Worm (Caenorhabditis elegans) whole organism, L3 larva: ENCODE results near the gene D2096.11.
"Not testable (repeated sequence)": the region's sequence is repeated elsewhere in the genome, so short reads cannot be mapped to it uniquely, and the experiment has no call there.

Source experiments
- R02D3.7 ChIP-seq: fragments of 150-350 bp; optimal IDR thresholded peaks from 2 replicates; lab custom pipeline; 2014; ENCODE audit warnings: missing biosample characterization, missing genetic modification characterization
- ZK546.5 ChIP-seq: sonication (generic microtip); optimal IDR thresholded peaks from 2 replicates; lab custom pipeline; 2017; ENCODE audit warnings: missing biosample characterization, missing genetic modification characterization
- aly-2 ChIP-seq: fragments of 150-350 bp; optimal IDR thresholded peaks from 2 replicates; lab custom pipeline; 2014; ENCODE audit warnings: missing biosample characterization, missing genetic modification characterization
- ama-1 ChIP-seq: fragments of 150-350 bp; optimal IDR thresholded peaks from 2 replicates; lab custom pipeline; 2018
- ceh-28 ChIP-seq: fragments of 150-350 bp; optimal IDR thresholded peaks from 2 replicates; lab custom pipeline; 2014; ENCODE audit warnings: missing biosample characterization, missing genetic modification reagents, missing genetic modification characterization
- ceh-9 ChIP-seq: sonication (generic microtip); optimal IDR thresholded peaks from 2 replicates; lab custom pipeline; 2018; ENCODE audit warnings: missing biosample characterization, missing genetic modification characterization
- daf-12 ChIP-seq: fragments of 150-350 bp; optimal IDR thresholded peaks from 2 replicates; lab custom pipeline; 2014; ENCODE audit warnings: missing biosample characterization, missing genetic modification reagents, missing genetic modification characterization
- egl-27 ChIP-seq: sonication (generic microtip); optimal IDR thresholded peaks from 4 replicates; lab custom pipeline; 2017; ENCODE audit warnings: missing biosample characterization, missing genetic modification reagents, missing genetic modification characterization
- elt-1 ChIP-seq: fragments of 150-350 bp; optimal IDR thresholded peaks from 2 replicates; lab custom pipeline; 2014; ENCODE audit warnings: missing biosample characterization, missing genetic modification characterization
- elt-2 ChIP-seq: sonication (generic microtip); optimal IDR thresholded peaks from 2 replicates; lab custom pipeline; 2016; ENCODE audit warnings: missing genetic modification reagents, mild to moderate bottlenecking, missing genetic modification characterization, missing compliant biosample characterization
- elt-3 ChIP-seq, 3 experiments: fragments of 150-350 bp in 1 of 3; sonication (generic microtip) in 2 of 3; optimal IDR thresholded peaks; 2 replicates in 2 of 3; 4 replicates in 1 of 3; lab custom pipeline; 2014 to 2017; ENCODE audit warnings: missing biosample characterization in 3 of 3, missing genetic modification characterization in 3 of 3
- eor-1 ChIP-seq, 2 experiments: fragments of 150-350 bp; optimal IDR thresholded peaks; 2 replicates each; lab custom pipeline; 2014 to 2018; ENCODE audit warnings: missing biosample characterization in 2 of 2, missing genetic modification characterization in 2 of 2
- fkh-10 ChIP-seq: sonication (generic microtip); optimal IDR thresholded peaks from 2 replicates; lab custom pipeline; 2017; ENCODE audit warnings: missing biosample characterization, missing genetic modification reagents, missing genetic modification characterization
- fkh-2 ChIP-seq: fragments of 150-350 bp; optimal IDR thresholded peaks from 2 replicates; lab custom pipeline; 2014; ENCODE audit warnings: missing biosample characterization, missing genetic modification reagents, missing genetic modification characterization
- fos-1 ChIP-seq: fragments of 150-350 bp; optimal IDR thresholded peaks from 2 replicates; lab custom pipeline; 2014; ENCODE audit warnings: missing biosample characterization, missing genetic modification characterization
- hmg-11 ChIP-seq: sonication (generic microtip); optimal IDR thresholded peaks from 2 replicates; lab custom pipeline; 2016; ENCODE audit warnings: missing genetic modification characterization, missing compliant biosample characterization
- jun-1 ChIP-seq: fragments of 150-350 bp; optimal IDR thresholded peaks from 2 replicates; lab custom pipeline; 2014; ENCODE audit warnings: missing biosample characterization, missing genetic modification reagents, missing genetic modification characterization
- lin-15B ChIP-seq: fragments of 150-350 bp; optimal IDR thresholded peaks from 2 replicates; lab custom pipeline; 2014; ENCODE audit warnings: missing biosample characterization, missing genetic modification characterization
- mml-1 ChIP-seq: fragments of 150-350 bp; sonication (generic microtip); optimal IDR thresholded peaks from 3 replicates; lab custom pipeline; 2014; ENCODE audit warnings: missing biosample characterization, missing genetic modification characterization
- nhr-11 ChIP-seq: fragments of 150-350 bp; optimal IDR thresholded peaks from 2 replicates; lab custom pipeline; 2014; ENCODE audit warnings: missing biosample characterization, missing genetic modification characterization
- nhr-12 ChIP-seq: fragments of 150-350 bp; optimal IDR thresholded peaks from 2 replicates; lab custom pipeline; 2014; ENCODE audit warnings: missing biosample characterization, missing genetic modification characterization
- nhr-237 ChIP-seq: fragments of 150-350 bp; optimal IDR thresholded peaks from 2 replicates; lab custom pipeline; 2014; ENCODE audit warnings: missing biosample characterization, missing genetic modification characterization
- nhr-25 ChIP-seq: sonication (generic microtip); optimal IDR thresholded peaks from 2 replicates; lab custom pipeline; 2017; ENCODE audit warnings: missing biosample characterization, missing genetic modification characterization
- nhr-43 ChIP-seq: sonication (generic microtip); optimal IDR thresholded peaks from 2 replicates; lab custom pipeline; 2016; ENCODE audit warnings: mild to moderate bottlenecking, missing genetic modification characterization, missing compliant biosample characterization; ENCODE audit not compliant: poor library complexity, severe bottlenecking
- nhr-77 ChIP-seq: fragments of 150-350 bp; optimal IDR thresholded peaks from 2 replicates; lab custom pipeline; 2014; ENCODE audit warnings: missing biosample characterization, missing genetic modification characterization
- pha-4 ChIP-seq: fragments of 150-350 bp; optimal IDR thresholded peaks from 2 replicates; lab custom pipeline; 2014; ENCODE audit warnings: missing biosample characterization, missing genetic modification reagents, missing genetic modification characterization
- skn-1 ChIP-seq: fragments of 150-350 bp; optimal IDR thresholded peaks from 2 replicates; lab custom pipeline; 2014; ENCODE audit warnings: missing biosample characterization, missing genetic modification characterization
- snpc-4 ChIP-seq: fragments of 150-350 bp; optimal IDR thresholded peaks from 2 replicates; lab custom pipeline; 2014; ENCODE audit warnings: missing biosample characterization, missing genetic modification characterization
- tbx-2 ChIP-seq: sonication (generic microtip); optimal IDR thresholded peaks from 2 replicates; lab custom pipeline; 2016; ENCODE audit warnings: mild to moderate bottlenecking, missing genetic modification characterization, missing compliant biosample characterization
- unc-39 ChIP-seq: sonication (generic microtip); optimal IDR thresholded peaks from 4 replicates; lab custom pipeline; 2017; ENCODE audit warnings: missing biosample characterization, missing genetic modification characterization
- zag-1 ChIP-seq: fragments of 150-350 bp; optimal IDR thresholded peaks from 2 replicates; lab custom pipeline; 2014; ENCODE audit warnings: missing biosample characterization, missing genetic modification characterization
- ztf-11 ChIP-seq: fragments of 150-350 bp; optimal IDR thresholded peaks from 2 replicates; lab custom pipeline; 2014; ENCODE audit warnings: missing biosample characterization, missing genetic modification characterization
- ztf-4 ChIP-seq: fragments of 150-350 bp; optimal IDR thresholded peaks from 2 replicates; lab custom pipeline; 2014; ENCODE audit warnings: missing biosample characterization, missing genetic modification characterization

D2096.11 gene

DNA sequence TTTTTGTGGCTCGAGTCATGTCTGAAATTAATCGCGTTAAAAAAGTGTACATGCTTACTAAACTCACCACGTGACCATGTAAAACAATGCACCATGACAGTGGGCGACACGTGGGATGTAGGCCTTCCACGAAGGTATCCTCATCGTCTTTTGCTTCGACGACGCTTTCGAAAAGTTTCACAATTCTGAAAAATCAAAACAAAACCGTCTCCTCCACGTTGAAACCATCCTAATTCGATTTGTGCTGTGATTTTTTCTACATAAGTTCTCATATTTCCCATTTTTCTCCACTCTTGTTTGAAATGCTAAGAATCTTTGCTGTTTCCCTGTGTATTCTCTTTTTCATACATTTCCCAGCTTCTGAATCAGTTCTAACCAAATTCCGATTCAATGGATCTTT, 39.4 kb downstream of the D2096.11 start, which contains the start of gene F17E9.3:
Gene F17E9.3 (plus strand): TSS at position 301 of the 400 bp plus-strand sequence.
- TF ChIP-seq lin-15B (tag; lab: Kevin White, UChicago) (no peak), elt-3 (tag; optimal IDR thresholded peaks at IDR 0.05; lab: Kevin White, UChicago) (no peak), ZK546.5 (no peak), skn-1 (tag; lab: Kevin White, UChicago) (no peak), nhr-25 (tag; lab: Kevin White, UChicago) (no peak), unc-39 (tag; lab: Kevin White, UChicago) (no peak), jun-1 (no peak), fkh-2 (tag; lab: Kevin White, UChicago) (no peak), ztf-4 (tag; lab: Kevin White, UChicago) (no peak), elt-2 (tag; lab: Kevin White, UChicago) (no peak), tbx-2 (tag; lab: Kevin White, UChicago) (no peak), ceh-28 (tag; lab: Kevin White, UChicago) (no peak), nhr-237 (tag; lab: Kevin White, UChicago) (no peak), nhr-77 (tag; lab: Kevin White, UChicago) (no peak), fkh-10 (no peak), pha-4 (tag; lab: Kevin White, UChicago) (no peak)

DNA sequence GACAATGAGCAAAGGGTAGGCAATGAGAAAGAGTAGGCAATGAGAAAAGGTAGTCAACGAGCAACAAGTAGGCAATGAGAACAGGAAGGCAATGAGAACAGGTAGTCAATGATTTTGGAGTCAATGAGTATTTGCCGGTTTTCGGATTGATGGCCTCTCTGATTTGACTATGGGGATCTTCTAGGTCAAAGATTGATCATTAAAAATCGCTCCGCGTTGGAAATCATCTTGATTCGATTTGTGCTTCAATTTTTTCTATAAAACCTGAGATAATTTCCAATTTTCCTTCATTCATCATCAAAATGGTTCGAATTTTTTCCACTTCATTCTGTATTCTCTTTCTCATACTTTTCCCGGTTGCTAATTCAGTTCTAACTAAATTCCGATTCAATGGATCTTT, 42.0 kb downstream of the D2096.11 start, which contains the start of gene F17E9.16:
Gene F17E9.16 (plus strand): TSS at position 301 of the 400 bp plus-strand sequence.
- not testable (repeated sequence) for TF ChIP-seq R02D3.7, ceh-28, egl-27 (tag; lab: Kevin White, UChicago)

- no peak for TF ChIP-seq eor-1 (tag; optimal IDR thresholded peaks at IDR 0.05; lab: Kevin White, UChicago)
Measured at ce11 chrIV:8348073-8348472, 45.9 kb downstream of the D2096.11 start, which contains the start of gene F17E9.4. TSS of gene F17E9.4 (plus strand) at chrIV:8348373.

DNA sequence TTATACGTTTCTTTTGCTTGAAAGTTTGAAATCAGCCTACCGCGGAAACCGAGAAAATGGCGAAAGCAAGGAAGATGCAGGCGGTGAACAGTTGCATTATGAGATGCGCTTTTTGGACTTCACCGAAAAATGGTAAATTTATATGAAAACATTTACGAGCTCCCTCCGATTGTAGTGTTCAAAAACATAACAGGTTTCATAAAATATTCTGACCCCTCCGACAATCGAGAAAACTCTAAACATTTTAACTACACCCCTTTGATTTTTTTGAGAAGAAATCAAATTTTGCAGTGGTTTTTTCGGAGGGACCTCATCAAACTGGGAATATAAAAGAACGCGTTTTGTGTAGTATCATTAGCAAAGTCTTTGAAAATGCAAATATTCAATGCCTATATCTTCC, 47.0 kb downstream of the D2096.11 start, which contains the start of the genes F17E9.18 and F17E9.15:
Gene F17E9.18 (minus strand): TSS at position 101 of the 400 bp plus-strand sequence.
Gene F17E9.15 (plus strand): TSS at position 368 of the 400 bp plus-strand sequence.
- TF ChIP-seq ceh-28 (tag; lab: Kevin White, UChicago) = no peak
- no peak for TF ChIP-seq tbx-2 (tag; lab: Kevin White, UChicago)
- TF ChIP-seq elt-2 (tag; lab: Kevin White, UChicago) = no peak
- TF ChIP-seq zag-1 (tag; lab: Kevin White, UChicago) = no peak

- TF ChIP-seq ZK546.5 = no peak
- TF ChIP-seq unc-39 (tag; lab: Kevin White, UChicago) = no peak
- no peak for TF ChIP-seq fos-1 (tag; lab: Kevin White, UChicago)
- no peak for TF ChIP-seq skn-1 (tag; lab: Kevin White, UChicago)
- no peak for TF ChIP-seq nhr-43 (tag; lab: Kevin White, UChicago)
- TF ChIP-seq elt-1 (tag; lab: Kevin White, UChicago) = no peak
- no peak for TF ChIP-seq hmg-11 (tag; lab: Kevin White, UChicago)
- TF ChIP-seq nhr-11 (tag; lab: Kevin White, UChicago) = no peak
- TF ChIP-seq aly-2 = no peak
Measured at ce11 chrIV:8345518-8345917, 48.5 kb downstream of the D2096.11 start, which contains the start of gene F17E9.5. TSS of gene F17E9.5 (plus strand) at chrIV:8345818.

DNA sequence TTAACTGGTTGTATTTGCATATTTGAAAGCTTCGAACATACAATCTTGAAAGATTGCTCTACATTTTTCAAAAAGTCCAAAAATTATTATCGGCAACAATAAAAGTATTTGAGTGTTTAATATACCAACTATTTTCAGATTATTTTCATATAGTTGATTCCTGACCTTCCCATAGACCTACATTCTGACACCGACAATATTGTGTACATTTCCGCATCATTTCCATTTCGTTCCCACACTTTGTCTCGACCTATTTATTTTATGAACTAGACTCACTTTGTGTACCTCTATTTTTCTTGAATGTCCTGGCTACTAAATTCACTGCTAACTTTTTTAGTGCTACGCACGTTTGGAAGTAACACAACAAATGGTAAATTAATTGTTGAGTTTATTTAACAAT, 51.6 kb downstream of the D2096.11 start, which contains the start of gene lgc-5:
Gene lgc-5 (plus strand): TSS at position 301 of the 400 bp plus-strand sequence.
- no peak for TF ChIP-seq nhr-12 (tag; lab: Kevin White, UChicago)
- TF ChIP-seq ztf-11 (tag; lab: Kevin White, UChicago) = no peak
- TF ChIP-seq lin-15B (tag; lab: Kevin White, UChicago) = no peak
- TF ChIP-seq daf-12 (tag; lab: Kevin White, UChicago) = no peak
- no peak for TF ChIP-seq elt-3 (tag; optimal IDR thresholded peaks at IDR 0.05; lab: Kevin White, UChicago)
- no peak for TF ChIP-seq mml-1
- no peak for TF ChIP-seq fkh-2 (tag; lab: Kevin White, UChicago)
- no peak for TF ChIP-seq nhr-25 (tag; lab: Kevin White, UChicago)
- TF ChIP-seq ama-1 (lab: Kevin White, UChicago) = no peak
- no peak for TF ChIP-seq snpc-4 (tag; lab: Kevin White, UChicago)
- no peak for TF ChIP-seq ceh-9
- TF ChIP-seq egl-27 (tag; lab: Kevin White, UChicago) = no peak
- no peak for TF ChIP-seq hmg-11 (tag; lab: Kevin White, UChicago)
